Fruit fly (Drosophila melanogaster): ENCODE results near the gene Elys.

The Elys gene

DNA sequence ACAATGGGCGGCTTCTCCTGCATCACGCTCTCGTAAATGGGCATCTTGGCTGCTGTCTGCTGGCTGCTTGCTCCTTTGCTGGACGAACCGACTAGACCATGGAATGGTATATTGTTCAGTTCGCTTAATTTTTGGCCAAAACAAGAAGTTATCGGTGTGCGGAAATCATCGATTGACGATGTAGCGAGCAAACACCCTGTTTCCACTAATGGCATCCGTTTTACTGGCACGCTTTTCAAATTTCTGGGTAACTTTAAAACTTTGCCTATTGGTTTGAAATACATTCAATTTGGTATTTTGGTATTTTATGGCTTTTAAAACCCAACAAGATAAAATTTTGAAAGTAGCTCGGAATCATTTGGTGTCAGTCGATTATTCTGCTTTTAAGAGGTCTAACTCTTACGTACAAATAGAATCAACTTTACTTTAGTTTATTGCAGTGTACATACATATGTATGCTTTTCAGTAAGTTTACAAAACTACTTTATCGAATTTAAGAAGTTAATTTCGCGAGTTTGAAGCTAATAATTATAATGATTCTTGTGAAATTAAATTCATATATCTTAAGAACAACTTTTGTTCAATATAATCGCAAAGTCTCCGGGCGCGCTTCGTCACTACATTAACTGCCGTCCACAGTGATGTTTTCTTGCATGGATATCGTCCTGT is 6.1 kb upstream of the Elys start, which contains the start of gene Arp10 (continued):
- TF ChIP-seq Rfx (GFP tag; IDR thresholded peaks at IDR 0.05) (0 out of 2 replicates have a peak, but pooled peaks have one; percentile 16), CG1832 (GFP tag; optimal IDR thresholded peaks at IDR 0.05) (no peak), p53 (GFP tag; optimal IDR thresholded peaks at IDR 0.05) (no peak), pfk (GFP tag; optimal IDR thresholded peaks at IDR 0.05) (no peak), CG12659 (GFP tag; optimal IDR thresholded peaks at IDR 0.05) (peak; percentile 47), GATAe (GFP tag; conservative IDR thresholded peaks at IDR 0.05) (no peak), CG12071 (GFP tag; optimal IDR thresholded peaks at IDR 0.05) (no peak), slbo (GFP tag; IDR thresholded peaks at IDR 0.05) (peak; percentile 9; the same call in 1 of the 2 replicates), HmgD (GFP tag; optimal IDR thresholded peaks at IDR 0.05) (no peak), Sry-β (GFP tag; optimal IDR thresholded peaks at IDR 0.05) (peak; percentile 48), tup (GFP tag; optimal IDR thresholded peaks at IDR 0.05) (no peak), nerfin-1 (tag; optimal IDR thresholded peaks at IDR 0.05) (no peak), CG31224 (GFP tag; IDR thresholded peaks at IDR 0.05) (no peak), ind (GFP tag; optimal IDR thresholded peaks at IDR 0.05) (peak; percentile 0), CG7987 (GFP tag; optimal IDR thresholded peaks at IDR 0.05) (no peak), Hr51 (GFP tag; optimal IDR thresholded peaks at IDR 0.05) (no peak), CG2678 (tag; optimal IDR thresholded peaks at IDR 0.05) (no peak), MTF-1 (GFP tag; optimal IDR thresholded peaks at IDR 0.05; ENCODE audit: borderline replicate concordance) (no peak), CG17361 (GFP tag; IDR thresholded peaks at IDR 0.05) (0 out of 3 replicates have a peak, but pooled peaks have one; percentile 35), slp2 (GFP tag; optimal IDR thresholded peaks at IDR 0.05) (no peak), Ets97D (GFP tag; optimal IDR thresholded peaks at IDR 0.05) (peak; percentile 15), gt (GFP tag; IDR thresholded peaks at IDR 0.05) (no peak), CG10321 (GFP tag; IDR thresholded peaks at IDR 0.05) (no peak), CG11723 (GFP tag; optimal IDR thresholded peaks at IDR 0.05) (no peak), CG7372 (GFP tag; IDR thresholded peaks at IDR 0.05) (no peak), Vsx1 (GFP tag; optimal IDR thresholded peaks at IDR 0.05) (no peak), Hsf (GFP tag; optimal IDR thresholded peaks at IDR 0.05) (peak; percentile 22), CG6791 (GFP tag; IDR thresholded peaks at IDR 0.05; ENCODE audit: partially characterized antibody) (0 out of 3 replicates have a peak, but pooled peaks have one; percentile 50), jumu (GFP tag; optimal IDR thresholded peaks at IDR 0.05) (no peak), CG12299 (tag; optimal IDR thresholded peaks at IDR 0.05) (no peak), CG11560 (tag; IDR thresholded peaks at IDR 0.05) (no peak), dimm (GFP tag; IDR thresholded peaks at IDR 0.05) (no peak), CG7963 (GFP tag; IDR thresholded peaks at IDR 0.05; ENCODE audit: partially characterized antibody) (no peak), CG32767 (GFP tag; IDR thresholded peaks at IDR 0.05) (no peak), sug (tag; optimal IDR thresholded peaks at IDR 0.05) (peak; percentile 26), exex (tag; optimal IDR thresholded peaks at IDR 0.05) (no peak), ems (GFP tag; optimal IDR thresholded peaks at IDR 0.05) (no peak), ttk (GFP tag; IDR thresholded peaks at IDR 0.05) (no peak), CG3847 (GFP tag; IDR thresholded peaks at IDR 0.05) (no peak), gsb (GFP tag; IDR thresholded peaks at IDR 0.05) (no peak), Oli (tag; optimal IDR thresholded peaks at IDR 0.05) (no peak), CG13424 (tag; optimal IDR thresholded peaks at IDR 0.05) (peak; percentile 14), oc (tag; optimal IDR thresholded peaks at IDR 0.05) (no peak), salm (tag; optimal IDR thresholded peaks at IDR 0.05) (no peak), sim (GFP tag; IDR thresholded peaks at IDR 0.05) (no peak), Trl (optimal IDR thresholded peaks at IDR 0.05) (no peak), Trl (GFP tag; optimal IDR thresholded peaks at IDR 0.05) (peak; percentile 41), CG18619 (GFP tag; optimal IDR thresholded peaks at IDR 0.05) (no peak), CG14965 (GFP tag; optimal IDR thresholded peaks at IDR 0.05; ENCODE audit: borderline replicate concordance) (no peak), hb (GFP tag; IDR thresholded peaks at IDR 0.05; ENCODE audit: partially characterized antibody) (no peak)

Data from whole organism, embryonic.